Fruit fly (Drosophila melanogaster): ENCODE measurements around the gene CG13014.

dm6 chrX:16552968-16553417 is 34.7 kb upstream of the CG13014 start:
- no peak for TF ChIP-seq rib (GFP tag; IDR thresholded peaks at IDR 0.05)
- no peak for TF ChIP-seq Nf-YB (GFP tag; optimal IDR thresholded peaks at IDR 0.05)

Measured in whole organism, embryonic.